Fruit fly (Drosophila melanogaster): ENCODE results near the gene CG10055.

The CG10055 gene

DNA sequence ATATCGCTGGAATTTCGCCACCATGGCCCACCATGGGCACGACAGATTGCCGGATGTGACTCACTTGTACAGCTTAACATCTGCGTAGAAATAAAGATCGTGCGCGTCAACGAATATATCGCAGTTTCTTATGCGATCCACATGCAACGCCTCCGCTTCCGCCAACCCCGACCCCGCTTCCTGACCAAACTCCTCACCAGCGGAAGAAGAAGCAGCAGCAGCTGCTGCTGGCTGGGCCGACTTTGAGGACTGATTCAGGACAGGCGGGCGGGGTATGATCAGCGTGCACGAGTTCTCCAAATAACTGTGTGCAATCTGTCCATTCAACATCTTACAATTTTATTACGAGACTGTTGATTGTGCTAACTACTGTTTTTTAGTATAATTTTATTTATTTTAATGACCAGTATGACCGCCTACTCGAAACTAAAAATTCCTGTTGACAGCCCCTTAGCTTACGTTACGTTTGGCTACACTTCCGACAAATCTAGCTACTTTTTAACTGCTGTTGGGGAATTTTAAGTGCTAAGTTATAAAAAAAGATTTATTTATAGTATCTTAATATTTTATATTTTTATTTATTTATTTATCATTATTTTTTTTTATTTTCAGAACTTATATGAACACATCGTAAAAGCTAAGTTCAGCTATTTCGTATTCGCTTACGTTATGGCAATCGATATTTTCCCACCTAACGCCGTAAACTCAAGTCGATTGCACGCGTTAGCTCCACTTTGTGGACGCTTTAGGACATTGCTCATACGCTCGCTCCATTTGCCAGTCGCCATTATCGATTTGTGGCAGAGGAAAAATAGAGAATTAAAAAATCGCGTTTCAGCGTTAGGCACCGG is at the start of gene CG10055, which contains the start of gene lap:
Gene CG10055, minus strand, starts transcription at position 432 of the 851 bp plus-strand sequence.
Gene lap, plus strand, starts transcription at position 753 of the 851 bp plus-strand sequence.
- TF ChIP-seq usp (GFP tag; optimal IDR thresholded peaks at IDR 0.05), result no peak
- no peak for TF ChIP-seq pan (optimal IDR thresholded peaks at IDR 0.05)
- no peak for TF ChIP-seq psq (optimal IDR thresholded peaks at IDR 0.05)
- TF ChIP-seq CG8478 (optimal IDR thresholded peaks at IDR 0.05), result no peak
- TF ChIP-seq EcR (GFP tag; optimal IDR thresholded peaks at IDR 0.05), result no peak
- TF ChIP-seq Dll (optimal IDR thresholded peaks at IDR 0.05), result no peak

DNA sequence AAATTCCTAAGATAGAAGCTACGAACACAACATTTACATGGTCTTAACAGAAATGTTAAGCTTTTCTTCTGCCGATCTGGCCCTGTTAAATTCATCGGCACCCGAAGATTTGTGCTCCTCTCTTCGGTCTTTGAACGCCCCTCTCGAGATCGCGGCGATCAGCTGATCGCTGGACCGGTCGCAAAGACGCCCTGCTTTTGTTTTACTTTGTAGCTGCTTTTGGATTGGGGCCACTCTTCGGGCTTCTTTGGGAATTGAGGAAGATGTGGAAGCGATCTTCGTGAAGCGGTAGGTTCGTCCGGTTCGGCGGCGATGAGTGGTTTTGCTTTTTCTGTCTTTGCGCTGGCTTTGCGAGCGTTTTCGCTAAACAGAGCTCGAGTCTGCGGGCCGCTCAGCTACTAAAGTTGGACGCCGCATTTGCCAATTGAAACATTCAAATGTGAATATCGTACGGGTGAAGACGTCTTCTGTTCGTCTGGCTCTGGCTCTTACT is 37.5 kb upstream of the CG10055 start, which contains the start of gene thw:
Gene thw, plus strand, starts transcription at position 443 of the 493 bp plus-strand sequence.
- TF ChIP-seq CG8478 (optimal IDR thresholded peaks at IDR 0.05), result no peak
- TF ChIP-seq EcR (GFP tag; optimal IDR thresholded peaks at IDR 0.05), result no peak
- no peak for TF ChIP-seq Dll (optimal IDR thresholded peaks at IDR 0.05)
- TF ChIP-seq psq (optimal IDR thresholded peaks at IDR 0.05), result no peak
- TF ChIP-seq pan (optimal IDR thresholded peaks at IDR 0.05), result no peak
- TF ChIP-seq usp (GFP tag; optimal IDR thresholded peaks at IDR 0.05), result no peak

DNA sequence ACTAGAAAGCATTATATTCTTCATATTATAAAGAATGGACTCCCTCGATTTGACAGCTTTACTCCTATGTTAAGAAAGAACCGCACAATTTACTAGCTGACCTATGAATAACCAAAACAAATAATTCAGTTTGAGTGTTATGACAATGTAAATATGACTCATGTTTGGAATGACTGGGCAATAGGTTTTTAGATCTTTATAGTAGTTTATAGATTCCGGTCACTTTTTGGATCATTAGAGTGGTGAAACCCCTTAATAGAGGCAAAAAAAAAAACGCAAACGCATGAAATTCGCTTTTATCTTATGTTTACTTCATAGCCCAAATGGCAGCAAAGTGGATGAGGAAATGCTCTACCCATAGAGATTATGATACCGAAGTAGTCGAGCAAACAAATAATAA is 33.1 kb upstream of the CG10055 start, which contains the start of gene CG14605:
Gene CG14605, minus strand, starts transcription at position 101 of the 400 bp plus-strand sequence.
- TF ChIP-seq psq (optimal IDR thresholded peaks at IDR 0.05) (no peak), Dll (optimal IDR thresholded peaks at IDR 0.05) (no peak), EcR (GFP tag; optimal IDR thresholded peaks at IDR 0.05) (no peak), usp (GFP tag; optimal IDR thresholded peaks at IDR 0.05) (no peak), CG8478 (optimal IDR thresholded peaks at IDR 0.05) (no peak), pan (optimal IDR thresholded peaks at IDR 0.05) (no peak)

DNA sequence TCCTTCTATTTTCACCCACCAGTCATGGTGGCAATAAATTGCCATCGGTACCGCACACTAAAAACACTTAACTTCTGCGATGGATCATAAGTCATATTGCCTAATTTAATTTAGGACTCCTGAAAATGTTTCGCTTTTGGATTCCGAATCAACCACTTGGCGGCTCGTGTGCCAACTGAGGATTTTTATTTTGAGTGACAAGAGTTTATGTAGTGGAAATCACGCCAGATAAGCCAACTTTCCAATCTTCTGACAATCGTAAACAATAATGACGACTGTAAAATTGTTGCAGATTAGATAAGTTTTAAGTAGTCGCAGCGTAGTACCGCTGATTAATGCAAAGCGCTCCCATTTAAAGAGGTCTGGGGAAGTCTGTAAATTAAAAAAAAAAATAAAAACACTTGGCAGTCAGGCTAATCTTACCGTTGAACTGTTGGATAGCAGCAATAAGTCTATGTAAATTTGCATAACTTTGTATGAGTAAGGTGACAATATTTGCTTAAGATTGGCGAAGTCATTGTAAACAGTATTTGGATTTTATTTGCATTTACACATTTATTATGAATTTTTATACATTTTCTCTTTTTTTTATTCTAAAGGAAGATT is 30.6 kb upstream of the CG10055 start, which contains the start of gene CG14606:
Gene CG14606, minus strand, starts transcription at position 160 of the 606 bp plus-strand sequence.
- TF ChIP-seq EcR (GFP tag; optimal IDR thresholded peaks at IDR 0.05) (no peak), usp (GFP tag; optimal IDR thresholded peaks at IDR 0.05) (no peak), psq (optimal IDR thresholded peaks at IDR 0.05) (no peak), pan (optimal IDR thresholded peaks at IDR 0.05) (no peak), Dll (optimal IDR thresholded peaks at IDR 0.05) (no peak), CG8478 (optimal IDR thresholded peaks at IDR 0.05) (no peak)

DNA sequence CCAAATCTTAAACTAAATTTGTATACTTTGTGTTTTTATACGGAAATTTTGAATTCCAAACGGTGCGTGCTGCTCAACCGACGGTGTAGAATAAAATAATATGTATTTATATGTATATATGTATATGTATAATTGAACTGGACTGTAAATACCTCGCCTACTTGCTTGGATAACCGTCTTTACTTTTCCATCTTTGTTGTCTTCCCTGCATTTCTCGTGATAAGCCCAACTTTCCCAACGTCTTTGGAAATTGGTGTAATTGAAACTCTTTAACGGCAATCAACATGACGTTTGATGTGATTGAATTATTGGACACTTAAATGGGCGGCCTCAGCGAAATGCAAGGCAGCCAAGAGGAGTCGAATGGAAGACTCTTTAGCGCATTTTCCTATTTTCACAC is 21.9 kb upstream of the CG10055 start, which contains the start of gene CG1288:
Gene CG1288, minus strand, starts transcription at position 101 of the 400 bp plus-strand sequence.
- TF ChIP-seq CG8478 (optimal IDR thresholded peaks at IDR 0.05) (no peak), pan (optimal IDR thresholded peaks at IDR 0.05) (no peak), EcR (GFP tag; optimal IDR thresholded peaks at IDR 0.05) (no peak), Dll (optimal IDR thresholded peaks at IDR 0.05) (no peak)

DNA sequence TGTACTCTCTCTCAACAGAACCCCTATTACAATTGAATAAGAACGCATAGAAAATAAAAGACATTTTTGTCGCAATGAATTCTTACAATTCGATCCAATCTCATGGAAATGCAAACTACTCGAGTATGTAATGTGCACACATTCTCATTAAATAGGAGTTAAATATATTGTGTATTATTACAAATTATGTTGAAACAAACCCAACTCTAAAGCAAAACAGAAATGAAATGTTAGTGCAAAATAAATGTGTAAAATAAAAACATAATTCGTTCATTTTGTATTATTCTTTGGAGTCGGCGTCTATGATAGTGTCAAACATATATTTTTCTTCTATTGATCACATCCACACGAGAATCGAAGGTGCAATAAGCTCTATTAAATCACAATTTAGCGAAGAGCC is 14.2 kb upstream of the CG10055 start, which contains the start of gene CG14609:
Gene CG14609, plus strand, starts transcription at position 301 of the 400 bp plus-strand sequence.
- TF ChIP-seq CG8478 (optimal IDR thresholded peaks at IDR 0.05) (no peak), psq (optimal IDR thresholded peaks at IDR 0.05) (no peak), Dll (optimal IDR thresholded peaks at IDR 0.05) (no peak)

DNA sequence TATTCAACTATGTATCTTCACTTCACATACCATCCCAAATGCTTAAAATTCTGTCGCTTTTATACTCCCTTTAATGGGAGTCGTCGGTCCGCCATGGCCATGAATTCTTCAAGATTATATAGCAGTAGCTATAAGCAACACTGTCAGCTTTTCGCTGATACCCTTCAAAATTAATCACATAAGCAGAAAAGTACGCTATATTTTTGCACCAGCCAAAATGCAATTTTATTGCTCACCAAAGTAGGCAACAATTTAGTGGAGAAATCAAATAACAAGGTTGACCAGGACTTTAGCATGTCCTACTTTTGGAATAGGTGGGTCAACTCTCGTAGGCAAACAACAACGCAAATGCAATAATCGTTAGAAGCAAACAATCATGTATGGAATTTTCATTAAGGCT is 13.4 kb upstream of the CG10055 start:
- TF ChIP-seq pan (optimal IDR thresholded peaks at IDR 0.05), result no peak
- no peak for TF ChIP-seq EcR (GFP tag; optimal IDR thresholded peaks at IDR 0.05)
- no peak for TF ChIP-seq CG8478 (optimal IDR thresholded peaks at IDR 0.05)
- no peak for TF ChIP-seq usp (GFP tag; optimal IDR thresholded peaks at IDR 0.05)
- no peak for TF ChIP-seq Dll (optimal IDR thresholded peaks at IDR 0.05)
- TF ChIP-seq psq (optimal IDR thresholded peaks at IDR 0.05), result no peak

DNA sequence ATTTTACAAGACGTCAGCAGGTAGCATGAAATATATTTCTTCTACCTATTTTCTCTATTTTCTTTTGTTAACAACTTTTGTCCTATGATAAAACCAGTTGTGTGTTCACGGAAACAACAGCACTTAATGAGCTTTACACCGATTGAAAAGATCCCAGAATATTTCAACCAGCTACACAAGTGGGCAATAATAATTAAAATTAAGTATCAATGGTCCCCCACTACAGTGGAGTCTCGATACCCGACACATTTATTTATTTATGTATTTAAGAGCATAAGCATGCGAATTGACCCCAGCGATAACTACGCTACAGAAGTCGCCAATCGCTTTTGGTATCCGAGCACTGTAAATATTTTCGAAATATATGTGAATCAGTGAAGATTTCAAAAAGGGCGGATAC is 2.2 kb upstream of the CG10055 start:
- TF ChIP-seq CG8478 (optimal IDR thresholded peaks at IDR 0.05) (no peak), psq (optimal IDR thresholded peaks at IDR 0.05) (no peak), pan (optimal IDR thresholded peaks at IDR 0.05) (no peak), Dll (optimal IDR thresholded peaks at IDR 0.05) (no peak), usp (GFP tag; optimal IDR thresholded peaks at IDR 0.05) (no peak), EcR (GFP tag; optimal IDR thresholded peaks at IDR 0.05) (no peak)

DNA sequence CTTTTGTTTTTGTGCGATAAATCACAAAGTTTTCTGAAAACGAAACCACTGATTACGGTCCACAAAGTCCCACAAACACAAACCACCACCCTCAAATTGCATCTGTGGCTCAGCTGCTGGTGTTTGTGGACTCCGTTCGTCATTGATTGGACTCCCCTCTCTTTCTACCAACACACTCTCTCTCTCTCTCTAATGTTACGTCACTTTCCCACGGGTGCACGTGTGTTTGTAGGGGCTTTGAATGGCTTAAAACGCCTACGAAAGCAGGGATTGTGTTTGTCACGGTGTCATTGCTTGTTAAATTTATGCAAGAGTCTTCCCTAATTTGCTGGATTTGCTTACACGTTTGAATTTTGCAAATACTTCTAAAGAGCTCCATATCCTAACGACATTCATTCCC is 1.5 kb upstream of the CG10055 start:
- TF ChIP-seq CG8478 (optimal IDR thresholded peaks at IDR 0.05) (no peak), usp (GFP tag; optimal IDR thresholded peaks at IDR 0.05) (no peak), psq (optimal IDR thresholded peaks at IDR 0.05) (no peak), Dll (optimal IDR thresholded peaks at IDR 0.05) (no peak), pan (optimal IDR thresholded peaks at IDR 0.05) (no peak), EcR (GFP tag; optimal IDR thresholded peaks at IDR 0.05) (no peak)

DNA sequence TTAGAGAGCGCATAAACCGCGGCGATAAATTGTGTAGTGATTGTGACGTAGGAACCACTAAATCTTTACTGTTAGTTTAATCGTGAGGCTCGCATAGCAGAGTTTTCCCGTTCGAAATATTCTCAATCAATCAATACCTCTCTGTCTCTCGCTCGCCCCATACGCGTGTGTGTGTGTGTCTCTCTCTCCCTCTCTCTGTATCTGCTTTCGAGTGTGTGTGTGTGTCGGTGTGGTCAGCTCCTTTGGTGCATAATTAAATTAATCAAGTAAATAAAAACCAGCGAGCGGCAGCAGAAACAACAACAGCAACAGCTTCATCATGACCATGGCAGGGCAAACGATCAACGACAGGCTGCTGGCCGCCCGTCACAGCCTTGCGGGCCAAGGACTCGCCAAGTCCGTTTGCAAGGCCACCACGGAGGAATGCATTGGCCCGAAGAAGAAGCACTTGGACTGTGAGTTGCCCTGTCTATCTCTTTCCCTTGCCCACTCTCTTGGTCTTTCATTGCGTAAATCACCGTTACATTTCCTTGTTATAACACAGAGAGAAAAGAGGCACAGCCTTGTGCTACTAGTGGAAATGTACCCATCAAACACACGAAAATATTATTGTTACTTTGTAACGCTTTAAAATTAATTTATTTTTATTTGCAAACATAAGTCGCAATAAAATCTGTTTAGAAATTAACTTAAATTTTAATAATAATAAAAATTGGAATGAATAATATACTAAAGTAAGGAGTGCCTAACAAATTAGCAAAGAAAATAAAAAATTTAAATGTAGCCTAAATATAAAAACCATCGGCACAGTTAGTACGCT is 830 bp upstream of the CG10055 start:
- TF ChIP-seq psq (optimal IDR thresholded peaks at IDR 0.05), result no peak
- TF ChIP-seq pan (optimal IDR thresholded peaks at IDR 0.05), result no peak
- TF ChIP-seq Dll (optimal IDR thresholded peaks at IDR 0.05), result no peak
- TF ChIP-seq EcR (GFP tag; optimal IDR thresholded peaks at IDR 0.05), result no peak
- TF ChIP-seq usp (GFP tag; optimal IDR thresholded peaks at IDR 0.05), result no peak

DNA sequence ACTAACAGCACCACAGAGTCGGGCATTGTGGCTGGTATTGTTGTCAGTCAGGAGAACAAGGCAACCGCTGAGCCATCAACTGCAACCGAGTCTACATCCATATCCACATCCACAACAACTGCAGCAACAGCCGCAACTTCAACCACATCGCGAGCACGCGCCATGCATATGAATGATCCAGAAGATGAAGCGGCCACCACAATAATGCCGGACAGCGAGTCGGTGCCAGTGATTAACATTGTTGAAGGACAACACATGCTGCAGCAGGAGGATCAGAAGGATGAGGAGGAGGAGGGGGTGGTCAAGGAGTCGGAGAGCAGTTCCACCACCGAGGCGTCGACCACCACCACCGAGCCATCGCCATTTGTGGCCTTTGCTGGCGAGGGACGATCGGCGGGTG is 11.7 kb downstream of the CG10055 start:
- TF ChIP-seq Dll (optimal IDR thresholded peaks at IDR 0.05) (no peak), EcR (GFP tag; optimal IDR thresholded peaks at IDR 0.05) (no peak), psq (optimal IDR thresholded peaks at IDR 0.05) (no peak), pan (optimal IDR thresholded peaks at IDR 0.05) (no peak), CG8478 (optimal IDR thresholded peaks at IDR 0.05) (no peak), usp (GFP tag; optimal IDR thresholded peaks at IDR 0.05) (no peak)

Data from whole organism.